Worm (Caenorhabditis elegans) whole organism, L4 larva: Measurements from ENCODE around the gene srz-90.

Source experiments
- F49E8.2 ChIP-seq: sonication (generic microtip); optimal IDR thresholded peaks from 2 replicates; lab custom pipeline; 2016; ENCODE audit warnings: missing compliant biosample characterization, mild to moderate bottlenecking, missing genetic modification characterization, borderline replicate concordance
- ZK546.5 ChIP-seq, 2 experiments: sonication (generic microtip); optimal IDR thresholded peaks; 2 replicates each; lab custom pipeline; 2017; ENCODE audit warnings: missing biosample characterization in 2 of 2, missing genetic modification characterization in 2 of 2
- aly-2 ChIP-seq: sonication (generic microtip); optimal IDR thresholded peaks from 2 replicates; lab custom pipeline; 2018; ENCODE audit warnings: missing biosample characterization, missing genetic modification characterization
- ama-1 ChIP-seq: fragments of 150-350 bp; optimal IDR thresholded peaks from 2 replicates; lab custom pipeline; 2014; ENCODE audit warnings: inconsistent platforms, mixed read lengths
- fkh-10 ChIP-seq: fragments of 150-350 bp; optimal IDR thresholded peaks from 2 replicates; lab custom pipeline; 2014; ENCODE audit warnings: missing biosample characterization, missing genetic modification reagents, missing genetic modification characterization
- lim-7 ChIP-seq: fragments of 200-800 bp; sonication (Bioruptor generic); IDR thresholded peaks from 2 replicates; pipeline ENCODE4 v1.3.6; 2022; ENCODE audit warnings: missing genetic modification characterization, missing compliant biosample characterization
- lin-13 ChIP-seq: fragments of 150-350 bp; optimal IDR thresholded peaks from 2 replicates; lab custom pipeline; 2014; ENCODE audit warnings: missing biosample characterization, missing genetic modification reagents, missing genetic modification characterization
- lin-39 ChIP-seq: fragments of 150-350 bp; optimal IDR thresholded peaks from 2 replicates; lab custom pipeline; 2014; ENCODE audit warnings: missing biosample characterization, missing genetic modification reagents, missing genetic modification characterization
- nhr-11 ChIP-seq: fragments of 150-350 bp; optimal IDR thresholded peaks from 2 replicates; lab custom pipeline; 2014; ENCODE audit warnings: missing biosample characterization, missing genetic modification characterization
- nhr-28 ChIP-seq: fragments of 150-350 bp; optimal IDR thresholded peaks from 2 replicates; lab custom pipeline; 2014; ENCODE audit warnings: missing biosample characterization, missing genetic modification characterization
- set-16 ChIP-seq: fragments of 200-800 bp; sonication (Bioruptor generic); IDR thresholded peaks from 2 replicates; pipeline ENCODE4 v1.3.6; 2022; ENCODE audit warnings: missing genetic modification reagents, missing genetic modification characterization, missing compliant biosample characterization
- unc-39 ChIP-seq: sonication (generic microtip); optimal IDR thresholded peaks from 2 replicates; lab custom pipeline; 2017; ENCODE audit warnings: missing biosample characterization, missing genetic modification characterization
- unc-62 ChIP-seq, 3 experiments: fragments of 150-350 bp in 1 of 3; sonication (generic microtip); optimal IDR thresholded peaks in 2 of 3; peaks in 1 of 3; 1 replicate in 1 of 3; 2 replicates in 2 of 3; lab custom pipeline; 2014 to 2017; ENCODE audit warnings: missing biosample characterization in 3 of 3, missing genetic modification characterization in 3 of 3, missing genetic modification reagents in 3 of 3, missing genotype in 1 of 3
- zip-11 ChIP-seq: fragments of 200-800 bp; sonication (Bioruptor generic); IDR thresholded peaks from 2 replicates; pipeline ENCODE4 v1.3.6; 2022; ENCODE audit warnings: missing genetic modification characterization, missing compliant biosample characterization

- no peak for TF ChIP-seq unc-62 (GFP tag; optimal IDR thresholded peaks at IDR 0.05 in 1 of 2; lab: Kevin White, UChicago)
- no peak for TF ChIP-seq unc-62 (tag; optimal IDR thresholded peaks at IDR 0.05; lab: Kevin White, UChicago)
- TF ChIP-seq nhr-11: no peak
- no peak for TF ChIP-seq ama-1
- no peak for TF ChIP-seq zip-11 (GFP tag; lab: Robert Waterston, UW)
- no peak for TF ChIP-seq set-16
- TF ChIP-seq fkh-10 (GFP tag; lab: Kevin White, UChicago): no peak
- TF ChIP-seq aly-2 (tag; lab: Kevin White, UChicago): no peak
- TF ChIP-seq F49E8.2 (tag; lab: Kevin White, UChicago): no peak
- no peak for TF ChIP-seq ZK546.5 (tag; optimal IDR thresholded peaks at IDR 0.05; lab: Kevin White, UChicago)
- no peak for TF ChIP-seq lin-13 (GFP tag; lab: Kevin White, UChicago)
- no peak for TF ChIP-seq lim-7 (GFP tag; lab: Robert Waterston, UW)
- no peak for TF ChIP-seq lin-39 (tag; lab: Kevin White, UChicago)
- no peak for TF ChIP-seq nhr-28 (tag; lab: Kevin White, UChicago)
- TF ChIP-seq unc-39 (tag; lab: Kevin White, UChicago): no peak
Measured at ce11 chrV:17531410-17531809, 3.6 kb downstream of the srz-90 start, which contains the start of gene C18D4.4.
